Fruit fly (Drosophila melanogaster): ENCODE measurements around the gene CG14711.

The CG14711 gene

DNA sequence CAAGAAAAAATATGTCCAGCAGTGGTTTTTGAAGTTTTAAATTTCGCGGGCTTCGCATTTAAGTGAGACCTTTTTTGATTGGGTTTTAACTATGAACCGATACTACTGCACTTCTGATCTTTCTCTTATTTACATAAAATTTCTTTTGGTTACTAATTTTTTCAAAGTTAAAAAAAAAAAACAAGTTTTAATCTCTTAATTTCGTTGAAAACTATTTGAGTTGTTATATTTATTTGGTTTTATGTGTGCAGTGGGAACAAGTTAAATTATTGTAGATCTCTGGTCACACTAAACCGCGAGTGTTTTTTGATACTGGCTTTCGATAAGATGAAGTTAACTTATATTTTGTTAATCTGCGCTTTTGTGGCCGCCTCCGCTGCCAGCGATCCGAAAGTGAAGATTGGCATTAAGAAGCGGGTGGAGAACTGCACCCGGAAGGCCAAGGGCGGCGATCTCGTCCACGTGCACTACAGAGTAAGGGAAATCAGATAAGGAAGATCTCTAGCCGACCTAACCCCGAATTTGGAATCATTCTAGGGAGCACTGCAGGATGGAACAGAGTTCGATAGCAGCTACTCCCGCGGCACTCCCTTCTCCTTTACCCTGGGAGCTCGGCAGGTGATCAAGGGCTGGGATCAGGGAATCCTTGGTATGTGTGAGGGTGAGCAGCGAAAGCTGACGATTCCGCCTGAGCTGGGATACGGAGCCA, 51.0 kb downstream of the CG14711 start, which contains the start of gene CG14715:
CG14715 (plus strand) TSS at position 267 of the 709 bp plus-strand sequence.
- TF ChIP-seq CG7786 (GFP tag; optimal IDR thresholded peaks at IDR 0.05) (peak; percentile 1), CG7963 (GFP tag; IDR thresholded peaks at IDR 0.05; ENCODE audit: partially characterized antibody) (no peak), pros (GFP tag; optimal IDR thresholded peaks at IDR 0.05) (no peak), az2 (GFP tag; optimal IDR thresholded peaks at IDR 0.05) (peak; percentile 50), ems (GFP tag; optimal IDR thresholded peaks at IDR 0.05) (no peak), org-1 (GFP tag; optimal IDR thresholded peaks at IDR 0.05) (no peak), Tbp (GFP tag; optimal IDR thresholded peaks at IDR 0.05) (no peak), CG10565 (GFP tag; optimal IDR thresholded peaks at IDR 0.05) (no peak), YL-1 (GFP tag; optimal IDR thresholded peaks at IDR 0.05) (peak; percentile 67), CG32532 (GFP tag; IDR thresholded peaks at IDR 0.05) (peak; percentile 59), CG2712 (tag; optimal IDR thresholded peaks at IDR 0.05) (peak; percentile 58), Hsf (GFP tag; optimal IDR thresholded peaks at IDR 0.05) (peak; percentile 59), Dad (GFP tag; optimal IDR thresholded peaks at IDR 0.05) (peak; percentile 29), eyg (GFP tag; optimal IDR thresholded peaks at IDR 0.05) (no peak), chif (GFP tag; optimal IDR thresholded peaks at IDR 0.05) (peak; percentile 20 to 34), H15 (GFP tag; IDR thresholded peaks at IDR 0.05) (no peak), HLHmδ (GFP tag; optimal IDR thresholded peaks at IDR 0.05) (no peak), Jarid2 (GFP tag; optimal IDR thresholded peaks at IDR 0.05) (no peak), CG10147 (GFP tag; optimal IDR thresholded peaks at IDR 0.05) (no peak), Ssrp (tag; optimal IDR thresholded peaks at IDR 0.05) (peak; percentile 47), lbe (GFP tag; optimal IDR thresholded peaks at IDR 0.05) (no peak), Stat92E (GFP tag; optimal IDR thresholded peaks at IDR 0.05) (no peak), otp (GFP tag; IDR thresholded peaks at IDR 0.05) (no peak), bsh (GFP tag; optimal IDR thresholded peaks at IDR 0.05) (peak in 1 of 2 experiments; percentile 20), Taf1 (GFP tag; IDR thresholded peaks at IDR 0.05) (no peak), tap (tag; optimal IDR thresholded peaks at IDR 0.05) (no peak), ssp (GFP tag; IDR thresholded peaks at IDR 0.05) (peak; percentile 88), D19A (tag; optimal IDR thresholded peaks at IDR 0.05) (no peak), GATAe (GFP tag; conservative IDR thresholded peaks at IDR 0.05) (peak; percentile 52; the same call in 1 of the 2 replicates), CG12299 (tag; optimal IDR thresholded peaks at IDR 0.05) (no peak), CG18599 (GFP tag; optimal IDR thresholded peaks at IDR 0.05) (no peak), jing (GFP tag; optimal IDR thresholded peaks at IDR 0.05) (no peak), CG2199 (GFP tag; IDR thresholded peaks at IDR 0.05) (no peak), al (GFP tag; IDR thresholded peaks at IDR 0.05) (0 out of 2 replicates have a peak, but pooled peaks have one; percentile 19), CG7556 (GFP tag; optimal IDR thresholded peaks at IDR 0.05) (peak; percentile 7), fu2 (GFP tag; optimal IDR thresholded peaks at IDR 0.05) (no peak), CG1024 (GFP tag; IDR thresholded peaks at IDR 0.05) (no peak), D (optimal IDR thresholded peaks at IDR 0.05) (no peak), D (GFP tag; optimal IDR thresholded peaks at IDR 0.05) (no peak), btn (GFP tag; optimal IDR thresholded peaks at IDR 0.05) (no peak), Fer2 (tag; optimal IDR thresholded peaks at IDR 0.05) (no peak), abd-A (tag; optimal IDR thresholded peaks at IDR 0.05) (no peak), CG4617 (GFP tag; optimal IDR thresholded peaks at IDR 0.05; ENCODE audit: borderline replicate concordance) (peak; percentile 68), CG17186 (GFP tag; optimal IDR thresholded peaks at IDR 0.05) (no peak), fd3F (GFP tag; optimal IDR thresholded peaks at IDR 0.05) (no peak), Hr3 (GFP tag; optimal IDR thresholded peaks at IDR 0.05) (peak; percentile 42), pnt (GFP tag; optimal IDR thresholded peaks at IDR 0.05) (peak; percentile 55), CG12744 (GFP tag; optimal IDR thresholded peaks at IDR 0.05) (peak; percentile 13), CG6791 (GFP tag; IDR thresholded peaks at IDR 0.05; ENCODE audit: partially characterized antibody) (no peak), ranshi (GFP tag; IDR thresholded peaks at IDR 0.05) (peak; percentile 64)

Measured in whole organism, embryonic.